Fruit fly (Drosophila melanogaster) whole organism, embryonic: ENCODE data around the gene Dhpr.

ENCODE experiments used
- Aef1 ChIP-seq: fragments of 200-800 bp; sonication (Bioruptor generic); IDR thresholded peaks from 3 replicates; pipeline ENCODE4 v1.3.6; 2022; ENCODE audit warnings: missing biosample characterization, missing genetic modification characterization
- CG10274 ChIP-seq: fragments of 200-800 bp; sonication (Bioruptor generic); optimal IDR thresholded peaks from 3 replicates; lab custom pipeline; 2017; ENCODE audit warnings: missing biosample characterization, mild to moderate bottlenecking, missing genetic modification characterization
- CG10979 ChIP-seq: fragments of 200-800 bp; sonication (Bioruptor generic); optimal IDR thresholded peaks from 2 replicates; lab custom pipeline; 2018; ENCODE audit warnings: missing biosample characterization, mild to moderate bottlenecking, missing genetic modification characterization, moderate library complexity
- CG11695 ChIP-seq: fragments of 200-800 bp; sonication (Bioruptor generic); IDR thresholded peaks from 3 replicates; pipeline ENCODE4 v1.3.6; 2022; ENCODE audit warnings: missing biosample characterization, missing genetic modification characterization
- CG13123 ChIP-seq: fragments of 200-800 bp; sonication (Bioruptor generic); optimal IDR thresholded peaks from 2 replicates; lab custom pipeline; 2016; ENCODE audit warnings: missing biosample characterization, missing genetic modification characterization
- CG14965 ChIP-seq: fragments of 200-800 bp; sonication (Bioruptor generic); optimal IDR thresholded peaks from 2 replicates; lab custom pipeline; 2016; ENCODE audit warnings: missing biosample characterization, missing genetic modification characterization, borderline replicate concordance
- CG15479 ChIP-seq: fragments of 200-800 bp; sonication (Bioruptor generic); optimal IDR thresholded peaks from 3 replicates; lab custom pipeline; 2019; ENCODE audit warnings: missing biosample characterization, mild to moderate bottlenecking, missing genetic modification characterization, moderate library complexity
- CG16779 ChIP-seq: fragments of 200-800 bp; sonication (Bioruptor generic); IDR thresholded peaks from 2 replicates; pipeline ENCODE4 v1.3.6; 2022; ENCODE audit warnings: missing biosample characterization, missing genetic modification characterization
- CG17361 ChIP-seq: fragments of 200-800 bp; sonication (Bioruptor generic); IDR thresholded peaks from 3 replicates; pipeline ENCODE4 v1.3.6; 2022; ENCODE audit warnings: missing biosample characterization, missing genetic modification characterization
- CG17829 ChIP-seq: fragments of 200-800 bp; optimal IDR thresholded peaks from 2 replicates; lab custom pipeline; 2019; ENCODE audit warnings: missing biosample characterization, mild to moderate bottlenecking, missing genetic modification characterization, moderate library complexity
- CG2889 ChIP-seq: fragments of 200-800 bp; sonication (Bioruptor generic); IDR thresholded peaks from 3 replicates; pipeline ENCODE4 v1.3.6; 2022; ENCODE audit warnings: missing biosample characterization, missing genetic modification characterization
- CG34224 ChIP-seq: fragments of 200-800 bp; sonication (Bioruptor generic); IDR thresholded peaks from 3 replicates; pipeline ENCODE4 v1.3.6; 2022; ENCODE audit warnings: missing biosample characterization, missing genetic modification characterization; ENCODE audit not compliant: partially characterized antibody
- CG4282 ChIP-seq: fragments of 200-800 bp; sonication (Bioruptor generic); optimal IDR thresholded peaks from 2 replicates; lab custom pipeline; 2016; ENCODE audit warnings: missing biosample characterization, missing genetic modification characterization
- CG4707 ChIP-seq: fragments of 200-800 bp; sonication (Bioruptor generic); optimal IDR thresholded peaks from 2 replicates; lab custom pipeline; 2018; ENCODE audit warnings: missing biosample characterization, mild to moderate bottlenecking, missing genetic modification characterization, moderate library complexity
- CG7786 ChIP-seq: fragments of 200-800 bp; sonication (Bioruptor generic); optimal IDR thresholded peaks from 2 replicates; lab custom pipeline; 2016; ENCODE audit warnings: missing biosample characterization, missing genetic modification characterization
- CG8478 ChIP-seq: fragments of >200 bp; optimal IDR thresholded peaks from 2 replicates; lab custom pipeline; 2018
- CG9437 ChIP-seq: fragments of 200-800 bp; sonication (Bioruptor generic); optimal IDR thresholded peaks from 2 replicates; lab custom pipeline; 2018; ENCODE audit warnings: missing biosample characterization, mild to moderate bottlenecking, missing genetic modification characterization
- Chrac-16 ChIP-seq: fragments of 200-800 bp; sonication (Bioruptor generic); optimal IDR thresholded peaks from 3 replicates; lab custom pipeline; 2016; ENCODE audit warnings: missing biosample characterization, missing genetic modification characterization
- CkIIα-i1 ChIP-seq: fragments of 200-800 bp; sonication (Bioruptor generic); IDR thresholded peaks from 2 replicates; pipeline ENCODE4 v1.3.6; 2022; ENCODE audit warnings: missing biosample characterization, missing genetic modification characterization
- Doc3 ChIP-seq: fragments of 200-800 bp; sonication (Bioruptor generic); IDR thresholded peaks from 3 replicates; pipeline ENCODE4 v1.3.6; 2022; ENCODE audit warnings: missing biosample characterization, missing genetic modification characterization; ENCODE audit not compliant: partially characterized antibody
- H15 ChIP-seq: fragments of 200-800 bp; sonication (Bioruptor generic); IDR thresholded peaks from 3 replicates; pipeline ENCODE4 v1.3.6; 2022; ENCODE audit warnings: missing biosample characterization, missing genetic modification characterization
- Hmx ChIP-seq: fragments of 200-800 bp; sonication (Bioruptor generic); optimal IDR thresholded peaks from 2 replicates; lab custom pipeline; 2016; ENCODE audit warnings: missing biosample characterization, missing genetic modification characterization
- Jarid2 ChIP-seq: fragments of 200-800 bp; sonication (Bioruptor generic); optimal IDR thresholded peaks from 3 replicates; lab custom pipeline; 2017; ENCODE audit warnings: mild to moderate bottlenecking, missing biosample characterization, missing genetic modification reagents, missing genetic modification characterization
- MESR4 ChIP-seq: fragments of 200-800 bp; sonication (Bioruptor generic); optimal IDR thresholded peaks from 2 replicates; lab custom pipeline; 2018; ENCODE audit warnings: missing biosample characterization, mild to moderate bottlenecking, missing genetic modification characterization, moderate library complexity
- NfI ChIP-seq: fragments of 200-800 bp; sonication (Bioruptor generic); optimal IDR thresholded peaks from 3 replicates; lab custom pipeline; 2018; ENCODE audit warnings: missing biosample characterization, mild to moderate bottlenecking, missing genetic modification characterization, moderate library complexity
- Oaz ChIP-seq: fragments of 200-800 bp; sonication (Bioruptor generic); IDR thresholded peaks from 2 replicates; pipeline ENCODE4 v1.3.6; 2022; ENCODE audit warnings: missing biosample characterization, missing genetic modification characterization
- Sin3A ChIP-seq: fragments of >200 bp; optimal IDR thresholded peaks from 2 replicates; lab custom pipeline; 2018
- bcd ChIP-seq: fragments of 200-800 bp; sonication (Bioruptor generic); optimal IDR thresholded peaks from 2 replicates; lab custom pipeline; 2017; ENCODE audit warnings: missing biosample characterization, mild to moderate bottlenecking, missing genetic modification characterization
- bigmax ChIP-seq: fragments of 200-800 bp; sonication (Bioruptor generic); optimal IDR thresholded peaks from 2 replicates; lab custom pipeline; 2018; ENCODE audit warnings: missing biosample characterization, mild to moderate bottlenecking, missing genetic modification characterization
- btn ChIP-seq: fragments of 200-800 bp; sonication (Bioruptor generic); optimal IDR thresholded peaks from 2 replicates; lab custom pipeline; 2016; ENCODE audit warnings: missing biosample characterization, missing genetic modification characterization
- dimm ChIP-seq: fragments of 200-800 bp; sonication (Bioruptor generic); IDR thresholded peaks from 2 replicates; pipeline ENCODE4 v1.3.6; 2022; ENCODE audit warnings: missing biosample characterization, missing genetic modification characterization
- disco-r ChIP-seq: fragments of 200-800 bp; sonication (Bioruptor generic); optimal IDR thresholded peaks from 2 replicates; lab custom pipeline; 2016; ENCODE audit warnings: missing biosample characterization, missing genetic modification characterization
- dmrt99B ChIP-seq: fragments of 200-800 bp; sonication (Bioruptor generic); optimal IDR thresholded peaks from 2 replicates; lab custom pipeline; 2018; ENCODE audit warnings: missing biosample characterization, mild to moderate bottlenecking, missing genetic modification characterization, moderate library complexity
- en ChIP-seq: fragments of 200-800 bp; sonication (Bioruptor generic); optimal IDR thresholded peaks from 2 replicates; lab custom pipeline; 2016; ENCODE audit warnings: missing biosample characterization, missing genetic modification characterization
- ftz-f1 ChIP-seq: fragments of 200-800 bp; sonication (Bioruptor generic); optimal IDR thresholded peaks from 2 replicates; lab custom pipeline; 2016; ENCODE audit warnings: missing biosample characterization, missing genetic modification characterization
- grn ChIP-seq: fragments of 200-800 bp; sonication (Bioruptor generic); optimal IDR thresholded peaks from 3 replicates; lab custom pipeline; 2017; ENCODE audit warnings: missing biosample characterization, missing genetic modification characterization
- gsb ChIP-seq: fragments of 200-800 bp; sonication (Bioruptor generic); IDR thresholded peaks from 2 replicates; pipeline ENCODE4 v1.3.6; 2022; ENCODE audit warnings: missing biosample characterization, missing genetic modification characterization
- insv ChIP-seq, 2 experiments: fragments of 200-800 bp; sonication (Bioruptor generic); optimal IDR thresholded peaks; 3 replicates each; lab custom pipeline; 2016 to 2018; ENCODE audit warnings: missing biosample characterization in 2 of 2, missing genetic modification characterization in 2 of 2
- lbe ChIP-seq: fragments of 200-800 bp; sonication (Bioruptor generic); optimal IDR thresholded peaks from 2 replicates; lab custom pipeline; 2016; ENCODE audit warnings: missing biosample characterization, mild to moderate bottlenecking, missing genetic modification characterization
- nau ChIP-seq: fragments of 200-800 bp; sonication (Bioruptor generic); optimal IDR thresholded peaks from 3 replicates; lab custom pipeline; 2017; ENCODE audit warnings: missing biosample characterization, mild to moderate bottlenecking, missing genetic modification characterization, missing genetic modification reagents
- nerfin-2 ChIP-seq: fragments of 200-800 bp; sonication (Bioruptor generic); IDR thresholded peaks from 2 replicates; pipeline ENCODE4 v1.3.6; 2022; ENCODE audit warnings: missing biosample characterization, missing genetic modification characterization; ENCODE audit not compliant: partially characterized antibody
- otp ChIP-seq: fragments of 200-800 bp; sonication (Bioruptor generic); IDR thresholded peaks from 3 replicates; pipeline ENCODE4, ENCODE4 v1.3.6; 2022; ENCODE audit warnings: missing biosample characterization, missing genetic modification characterization
- pfk ChIP-seq: fragments of 200-800 bp; sonication (Bioruptor generic); optimal IDR thresholded peaks from 2 replicates; lab custom pipeline; 2018; ENCODE audit warnings: missing biosample characterization, mild to moderate bottlenecking, missing genetic modification characterization, moderate library complexity
- pzg ChIP-seq: fragments of 200-800 bp; sonication (Bioruptor generic); optimal IDR thresholded peaks from 3 replicates; lab custom pipeline; 2018; ENCODE audit warnings: missing biosample characterization, mild to moderate bottlenecking, missing genetic modification characterization, moderate library complexity
- run ChIP-seq: fragments of 200-800 bp; sonication (Bioruptor generic); optimal IDR thresholded peaks from 3 replicates; lab custom pipeline; 2018; ENCODE audit warnings: missing biosample characterization, mild to moderate bottlenecking, missing genetic modification characterization
- sens-2 ChIP-seq: fragments of 200-800 bp; sonication (Bioruptor generic); IDR thresholded peaks from 2 replicates; pipeline ENCODE4 v1.3.6; 2022; ENCODE audit warnings: missing biosample characterization, missing genetic modification characterization
- slou ChIP-seq: fragments of 200-800 bp; sonication (Bioruptor generic); optimal IDR thresholded peaks from 3 replicates; lab custom pipeline; 2016; ENCODE audit warnings: missing biosample characterization, missing genetic modification characterization
- stwl ChIP-seq: fragments of 200-800 bp; sonication (Bioruptor generic); optimal IDR thresholded peaks from 3 replicates; lab custom pipeline; 2018; ENCODE audit warnings: missing biosample characterization, mild to moderate bottlenecking, missing genetic modification characterization, moderate library complexity
- sug ChIP-seq: fragments of 200-800 bp; optimal IDR thresholded peaks from 2 replicates; lab custom pipeline; 2019; ENCODE audit warnings: missing biosample characterization, mild to moderate bottlenecking, missing genetic modification characterization, moderate library complexity
- zen ChIP-seq: fragments of 200-800 bp; sonication (Bioruptor generic); optimal IDR thresholded peaks from 3 replicates; lab custom pipeline; 2018; ENCODE audit warnings: missing biosample characterization, mild to moderate bottlenecking, missing genetic modification characterization, moderate library complexity

Gene Dhpr

dm6 chr3L:9128700-9129582, 5.4 kb upstream of the Dhpr start (continued):
- no peak for TF ChIP-seq CG15479 (GFP tag; lab: Kevin White, UChicago)
- TF ChIP-seq lbe (GFP tag; lab: Kevin White, UChicago), result no peak
- no peak for TF ChIP-seq sens-2 (GFP tag; lab: Robert Waterston, UW)
- no peak for TF ChIP-seq Jarid2 (GFP tag; lab: Kevin White, UChicago)
- peak; percentile 58 for TF ChIP-seq nau (GFP tag; lab: Kevin White, UChicago)
- TF ChIP-seq CkIIα-i1 (GFP tag; lab: Robert Waterston, UW), result no peak
- no peak for TF ChIP-seq CG16779 (GFP tag; lab: Robert Waterston, UW)
- no peak for TF ChIP-seq slou (GFP tag; lab: Kevin White, UChicago)
- TF ChIP-seq CG7786 (GFP tag; lab: Kevin White, UChicago), result no peak
- no peak for TF ChIP-seq nerfin-2 (GFP tag; lab: Robert Waterston, UW)
- no peak for TF ChIP-seq CG34224 (GFP tag; lab: Robert Waterston, UW)
- peak; percentile 59 for TF ChIP-seq bcd (GFP tag; lab: Kevin White, UChicago)
- TF ChIP-seq otp (GFP tag; lab: Robert Waterston, UW), result no peak
- TF ChIP-seq run, result peak; percentile 51
- TF ChIP-seq MESR4 (GFP tag; lab: Kevin White, UChicago), result no peak
- TF ChIP-seq CG10979 (tag; lab: Kevin White, UChicago), result peak; percentile 84
- no peak for TF ChIP-seq Sin3A (lab: Kevin White, UChicago)
- TF ChIP-seq bigmax, result no peak
- no peak for TF ChIP-seq CG4707 (GFP tag; lab: Kevin White, UChicago)
- peak; percentile 50 for TF ChIP-seq ftz-f1
- TF ChIP-seq CG17829, result peak; percentile 73
- no peak for TF ChIP-seq pzg (GFP tag; lab: Kevin White, UChicago)
- TF ChIP-seq Aef1 (GFP tag; lab: Robert Waterston, UW), result 0 out of 3 replicates have a peak, but pooled peaks have one; percentile 20
- TF ChIP-seq zen (tag; lab: Kevin White, UChicago), result peak; percentile 39
- TF ChIP-seq Hmx (GFP tag; lab: Kevin White, UChicago), result no peak
- peak; percentile 42 for TF ChIP-seq Chrac-16 (GFP tag; lab: Kevin White, UChicago)
- TF ChIP-seq Doc3, result no peak
- TF ChIP-seq pfk, result no peak
- TF ChIP-seq disco-r, result no peak
- TF ChIP-seq stwl (tag; lab: Kevin White, UChicago), result no peak
- TF ChIP-seq CG17361 (GFP tag; lab: Robert Waterston, UW), result peak; percentile 87
- no peak for TF ChIP-seq CG8478 (lab: Kevin White, UChicago)
- TF ChIP-seq dmrt99B (tag; lab: Kevin White, UChicago), result peak; percentile 76
- no peak for TF ChIP-seq CG10274
- TF ChIP-seq en, result no peak
- no peak for TF ChIP-seq CG4282
- peak in 1 of 2 experiments; percentile 43 for TF ChIP-seq insv (GFP tag; optimal IDR thresholded peaks at IDR 0.05; lab: Kevin White, UChicago)
- TF ChIP-seq CG11695 (GFP tag; lab: Robert Waterston, UW), result no peak
- TF ChIP-seq grn (GFP tag; lab: Kevin White, UChicago), result peak; percentile 23
- TF ChIP-seq H15 (GFP tag; lab: Robert Waterston, UW), result no peak
- peak; percentile 20 for TF ChIP-seq sug
- TF ChIP-seq Oaz (GFP tag; lab: Robert Waterston, UW), result no peak
- no peak for TF ChIP-seq CG9437 (GFP tag; lab: Kevin White, UChicago)
- no peak for TF ChIP-seq dimm (GFP tag; lab: Robert Waterston, UW)
- TF ChIP-seq gsb (GFP tag; lab: Robert Waterston, UW), result no peak
- TF ChIP-seq NfI, result peak; percentile 53
- no peak for TF ChIP-seq btn (GFP tag; lab: Kevin White, UChicago)
- TF ChIP-seq CG13123 (GFP tag; lab: Kevin White, UChicago), result no peak
- TF ChIP-seq CG2889 (GFP tag; lab: Robert Waterston, UW), result no peak
- TF ChIP-seq CG14965 (GFP tag; lab: Kevin White, UChicago), result no peak
